Worm (Caenorhabditis elegans): ENCODE measurements around the gene F12A10.1.

F12A10.1 gene

ce11 chrII:5453547-5453946 is 42.8 kb upstream of the F12A10.1 start, which contains the start of gene dhs-5:
TSS of gene dhs-5 (plus strand) at chrII:5453847.
- TF ChIP-seq daf-12 (tag; optimal IDR thresholded peaks at IDR 0.05) (no peak), snpc-4 (tag; optimal IDR thresholded peaks at IDR 0.05) (no peak), pha-4 (GFP tag; IDR thresholded peaks at IDR 0.05) (no peak), pha-4 (tag; optimal IDR thresholded peaks at IDR 0.05) (no peak), mdl-1 (tag; optimal IDR thresholded peaks at IDR 0.05) (no peak), mes-2 (tag; optimal IDR thresholded peaks at IDR 0.05; ENCODE audit: poor library complexity, severe bottlenecking) (no peak), R02D3.7 (tag; optimal IDR thresholded peaks at IDR 0.05) (no peak), nhr-41 (GFP tag; IDR thresholded peaks at IDR 0.05) (no peak), aly-2 (tag; optimal IDR thresholded peaks at IDR 0.05) (no peak), mxl-3 (GFP tag; optimal IDR thresholded peaks at IDR 0.05) (no peak), lin-29 (GFP tag; IDR thresholded peaks at IDR 0.05) (no peak), ctbp-1 (GFP tag; IDR thresholded peaks at IDR 0.05) (no peak)

- TF ChIP-seq hif-1 (tag; optimal IDR thresholded peaks at IDR 0.05) (no peak), ceh-62 (tag; optimal IDR thresholded peaks at IDR 0.05) (no peak), ZK337.2 (GFP tag; IDR thresholded peaks at IDR 0.05) (no peak), snpc-1.2 (GFP tag; IDR thresholded peaks at IDR 0.05) (no peak), lin-13 (GFP tag; optimal IDR thresholded peaks at IDR 0.05) (no peak), php-3 (GFP tag; IDR thresholded peaks at IDR 0.05) (no peak), unc-130 (GFP tag; optimal IDR thresholded peaks at IDR 0.05) (peak; percentile 18), arid-1 (GFP tag; conservative IDR thresholded peaks at IDR 0.05) (no peak), unc-62 (GFP tag; optimal IDR thresholded peaks at IDR 0.05 in 1 of 2) (peak in 1 of 2 experiments; percentile 91), unc-62 (tag; optimal IDR thresholded peaks at IDR 0.05) (no peak), nhr-10 (tag; optimal IDR thresholded peaks at IDR 0.05) (no peak), nhr-41 (GFP tag; IDR thresholded peaks at IDR 0.05) (no peak), ceh-32 (tag; optimal IDR thresholded peaks at IDR 0.05; ENCODE audit: poor library complexity) (no peak)
These were observed 40.5 kb upstream of the F12A10.1 start, which contains the start of gene daz-1 for ce11 chrII:5455650-5456355. TSS of gene daz-1 (plus strand) at chrII:5456305.

- TF ChIP-seq nhr-28 (tag; optimal IDR thresholded peaks at IDR 0.05): peak; percentile 27
- no peak for TF ChIP-seq nhr-42 (GFP tag; IDR thresholded peaks at IDR 0.05)
- peak; percentile 25 for TF ChIP-seq mxl-3 (GFP tag; optimal IDR thresholded peaks at IDR 0.05)
- no peak for TF ChIP-seq nhr-76 (tag; optimal IDR thresholded peaks at IDR 0.05)
- no peak for TF ChIP-seq tra-1 (GFP tag; IDR thresholded peaks at IDR 0.05)
These were observed 37.5 kb upstream of the F12A10.1 start for ce11 chrII:5458683-5459410.

- no peak for TF ChIP-seq spr-3 (GFP tag; optimal IDR thresholded peaks at IDR 0.05)
- TF ChIP-seq dmd-6 (GFP tag; IDR thresholded peaks at IDR 0.05): no peak
- TF ChIP-seq hlh-11 (tag; optimal IDR thresholded peaks at IDR 0.05): peak; percentile 33
- no peak for TF ChIP-seq dpl-1 (GFP tag; optimal IDR thresholded peaks at IDR 0.05)
- peak; percentile 55 for TF ChIP-seq nhr-28 (tag; optimal IDR thresholded peaks at IDR 0.05)
- no peak for TF ChIP-seq arid-1 (GFP tag; conservative IDR thresholded peaks at IDR 0.05)
These were observed 36.8 kb upstream of the F12A10.1 start for ce11 chrII:5459534-5459933.

ce11 chrII:5460911-5461310 is 35.4 kb upstream of the F12A10.1 start:
- TF ChIP-seq hlh-30 (tag; optimal IDR thresholded peaks at IDR 0.05; ENCODE audit: insufficient read depth): peak; percentile 14
- TF ChIP-seq aha-1 (tag): peak; percentile 6
- TF ChIP-seq gei-8 (GFP tag; optimal IDR thresholded peaks at IDR 0.05): no peak
- TF ChIP-seq mep-1 (tag; optimal IDR thresholded peaks at IDR 0.05): peak; percentile 29
- no peak for TF ChIP-seq lin-39 (tag; optimal IDR thresholded peaks at IDR 0.05)
- TF ChIP-seq unc-62 (GFP tag; optimal IDR thresholded peaks at IDR 0.05 in 1 of 2): peak in 1 of 2 experiments; percentile 75
- TF ChIP-seq unc-62 (tag; optimal IDR thresholded peaks at IDR 0.05): no peak
- peak; percentile 38 for TF ChIP-seq dve-1 (tag; optimal IDR thresholded peaks at IDR 0.05; ENCODE audit: insufficient read depth)
- TF ChIP-seq hmg-1.1 (GFP tag; IDR thresholded peaks at IDR 0.05): peak; percentile 30; the same call in 1 of the 2 replicates
- TF ChIP-seq attf-4 (tag; optimal IDR thresholded peaks at IDR 0.05): no peak
- TF ChIP-seq T20F7.1 (GFP tag; optimal IDR thresholded peaks at IDR 0.05): no peak
- TF ChIP-seq daf-16 (GFP tag; optimal IDR thresholded peaks at IDR 0.05): no peak
- peak; percentile 58 for TF ChIP-seq daf-16 (tag; optimal IDR thresholded peaks at IDR 0.05)
- peak; percentile 64 for TF ChIP-seq hlh-11 (tag; optimal IDR thresholded peaks at IDR 0.05)
